Fruit fly (Drosophila melanogaster) whole organism, prepupa: ENCODE results near the gene Acat2.

Source experiments
- Blimp-1 ChIP-seq: fragments of 200-800 bp; sonication (Bioruptor generic); optimal IDR thresholded peaks from 3 replicates; lab custom pipeline; 2017; ENCODE audit warnings: missing biosample characterization, missing genetic modification characterization, mild to moderate bottlenecking, moderate library complexity, missing genetic modification reagents
- CG11294 ChIP-seq: fragments of 200-800 bp; sonication (Bioruptor generic); IDR thresholded peaks from 2 replicates; pipeline ENCODE4 v1.3.6; 2022; ENCODE audit warnings: missing biosample characterization, missing genetic modification characterization
- CG11762 ChIP-seq: fragments of 200-800 bp; sonication (Bioruptor generic); optimal IDR thresholded peaks from 3 replicates; lab custom pipeline; 2016; ENCODE audit warnings: missing biosample characterization, missing genetic modification characterization; ENCODE audit not compliant: insufficient read depth
- CG1621 ChIP-seq: fragments of 200-800 bp; sonication (Bioruptor generic); optimal IDR thresholded peaks from 3 replicates; lab custom pipeline; 2018; ENCODE audit warnings: missing biosample characterization, mild to moderate bottlenecking, missing genetic modification characterization
- CG3032 ChIP-seq: fragments of 200-800 bp; optimal IDR thresholded peaks from 2 replicates; lab custom pipeline; 2019; ENCODE audit warnings: missing biosample characterization, mild to moderate bottlenecking, missing genetic modification characterization, moderate library complexity
- CG31627 ChIP-seq: fragments of 200-800 bp; sonication (Bioruptor generic); optimal IDR thresholded peaks from 3 replicates; lab custom pipeline; 2016; ENCODE audit warnings: missing biosample characterization, missing genetic modification characterization
- CG34406 ChIP-seq: fragments of 200-800 bp; sonication (Bioruptor generic); optimal IDR thresholded peaks from 3 replicates; lab custom pipeline; 2016; ENCODE audit warnings: missing biosample characterization, missing genetic modification characterization
- CG3919 ChIP-seq: fragments of 200-800 bp; sonication (Bioruptor generic); optimal IDR thresholded peaks from 3 replicates; lab custom pipeline; 2016; ENCODE audit warnings: missing biosample characterization, missing genetic modification characterization
- CG4318 ChIP-seq: fragments of 200-800 bp; sonication (Bioruptor generic); optimal IDR thresholded peaks from 3 replicates; lab custom pipeline; 2017; ENCODE audit warnings: missing biosample characterization, mild to moderate bottlenecking, missing genetic modification characterization
- CG6163 ChIP-seq: fragments of 200-800 bp; sonication (Bioruptor generic); IDR thresholded peaks from 3 replicates; pipeline ENCODE4 v1.3.6; 2022; ENCODE audit warnings: missing biosample characterization, missing genetic modification characterization
- CG6792 ChIP-seq: fragments of 200-800 bp; sonication (Bioruptor generic); optimal IDR thresholded peaks from 3 replicates; lab custom pipeline; 2016; ENCODE audit warnings: missing biosample characterization, missing genetic modification characterization
- CG6808 ChIP-seq: fragments of 200-800 bp; sonication (Bioruptor generic); optimal IDR thresholded peaks from 3 replicates; lab custom pipeline; 2017; ENCODE audit warnings: missing biosample characterization, missing genetic modification characterization, mild to moderate bottlenecking, moderate library complexity, missing genetic modification reagents
- CG6854 ChIP-seq: fragments of 200-800 bp; sonication (Bioruptor generic); optimal IDR thresholded peaks from 2 replicates; lab custom pipeline; 2017; ENCODE audit warnings: missing biosample characterization, mild to moderate bottlenecking, missing genetic modification characterization
- CG8119 ChIP-seq: fragments of 200-800 bp; sonication (Bioruptor generic); IDR thresholded peaks from 3 replicates; pipeline ENCODE4 v1.3.6; 2022; ENCODE audit warnings: missing biosample characterization, missing genetic modification characterization
- CG8319 ChIP-seq: fragments of 200-800 bp; sonication (Bioruptor generic); optimal IDR thresholded peaks from 3 replicates; lab custom pipeline; 2016; ENCODE audit warnings: missing biosample characterization, missing genetic modification characterization
- CG9139 ChIP-seq: fragments of 200-800 bp; sonication (Bioruptor generic); optimal IDR thresholded peaks from 3 replicates; lab custom pipeline; 2017; ENCODE audit warnings: missing biosample characterization, mild to moderate bottlenecking, missing genetic modification characterization
- Eip78C ChIP-seq: fragments of 200-800 bp; sonication (Bioruptor generic); peaks from one replicate; lab custom pipeline; 2016; ENCODE audit warnings: missing biosample characterization, missing genetic modification characterization
- Eip93F ChIP-seq: fragments of 200-800 bp; sonication (Bioruptor generic); optimal IDR thresholded peaks from 2 replicates; lab custom pipeline; 2016; ENCODE audit warnings: missing biosample characterization, mild to moderate bottlenecking, missing genetic modification characterization
- Ets21C ChIP-seq: fragments of 200-800 bp; sonication (Bioruptor generic); optimal IDR thresholded peaks from 3 replicates; lab custom pipeline; 2016; ENCODE audit warnings: missing biosample characterization, missing genetic modification characterization
- Ets96B ChIP-seq: fragments of 200-800 bp; optimal IDR thresholded peaks from 2 replicates; lab custom pipeline; 2019; ENCODE audit warnings: missing biosample characterization, mild to moderate bottlenecking, missing genetic modification characterization, moderate library complexity
- Gug ChIP-seq: fragments of 200-800 bp; sonication (Bioruptor generic); IDR thresholded peaks from 2 replicates; pipeline ENCODE4 v1.3.6; 2022; ENCODE audit warnings: missing biosample characterization, missing genetic modification characterization
- Hr39 ChIP-seq: fragments of 200-800 bp; sonication (Bioruptor generic); optimal IDR thresholded peaks from 2 replicates; lab custom pipeline; 2016; ENCODE audit warnings: missing biosample characterization, missing genetic modification characterization
- Hr4 ChIP-seq: fragments of 200-800 bp; sonication (Bioruptor generic); optimal IDR thresholded peaks from 3 replicates; lab custom pipeline; 2016; ENCODE audit warnings: missing biosample characterization, missing genetic modification characterization
- Met ChIP-seq: fragments of 200-800 bp; sonication (Bioruptor generic); optimal IDR thresholded peaks from 3 replicates; lab custom pipeline; 2016; ENCODE audit warnings: missing biosample characterization, missing genetic modification characterization
- OdsH ChIP-seq: fragments of 200-800 bp; sonication (Bioruptor generic); optimal IDR thresholded peaks from 3 replicates; lab custom pipeline; 2016; ENCODE audit warnings: missing biosample characterization, missing genetic modification characterization
- Smox ChIP-seq: fragments of 200-800 bp; sonication (Bioruptor generic); optimal IDR thresholded peaks from 3 replicates; lab custom pipeline; 2016; ENCODE audit warnings: missing biosample characterization, missing genetic modification characterization
- Sox102F ChIP-seq: fragments of 200-800 bp; sonication (Bioruptor generic); optimal IDR thresholded peaks from 2 replicates; lab custom pipeline; 2016; ENCODE audit warnings: missing biosample characterization, mild to moderate bottlenecking, missing genetic modification characterization
- Sox14 ChIP-seq: fragments of 200-800 bp; sonication (Bioruptor generic); optimal IDR thresholded peaks from 3 replicates; lab custom pipeline; 2016; ENCODE audit warnings: missing biosample characterization, missing genetic modification characterization
- Sox15 ChIP-seq: fragments of 200-800 bp; sonication (Bioruptor generic); optimal IDR thresholded peaks from 3 replicates; lab custom pipeline; 2016; ENCODE audit warnings: missing biosample characterization, missing genetic modification characterization
- achi ChIP-seq: fragments of 200-800 bp; sonication (Bioruptor generic); optimal IDR thresholded peaks from 3 replicates; lab custom pipeline; 2016; ENCODE audit warnings: missing biosample characterization, missing genetic modification characterization
- acj6 ChIP-seq: fragments of 200-800 bp; sonication (Bioruptor generic); optimal IDR thresholded peaks from 3 replicates; lab custom pipeline; 2016; ENCODE audit warnings: missing biosample characterization, missing genetic modification characterization
- cyc ChIP-seq: fragments of 200-800 bp; sonication (Bioruptor generic); optimal IDR thresholded peaks from 3 replicates; lab custom pipeline; 2016; ENCODE audit warnings: missing biosample characterization, missing genetic modification characterization
- dac ChIP-seq: fragments of 200-800 bp; sonication (Bioruptor generic); optimal IDR thresholded peaks from 2 replicates; lab custom pipeline; 2017; ENCODE audit warnings: missing biosample characterization, mild to moderate bottlenecking, missing genetic modification characterization
- dsx ChIP-seq: fragments of 200-800 bp; optimal IDR thresholded peaks from 3 replicates; lab custom pipeline; 2019; ENCODE audit warnings: missing biosample characterization, mild to moderate bottlenecking, missing genetic modification characterization, moderate library complexity; ENCODE audit not compliant: poor library complexity, severe bottlenecking
- eg ChIP-seq: fragments of 200-800 bp; sonication (Bioruptor generic); IDR thresholded peaks from 3 replicates; pipeline ENCODE4 v1.3.6; 2022; ENCODE audit warnings: missing biosample characterization, missing genetic modification characterization
- esn ChIP-seq: fragments of 200-800 bp; sonication (Bioruptor generic); optimal IDR thresholded peaks from 2 replicates; lab custom pipeline; 2016; ENCODE audit warnings: missing biosample characterization, mild to moderate bottlenecking, missing genetic modification characterization, moderate library complexity
- fd59A ChIP-seq: fragments of 200-800 bp; sonication (Bioruptor generic); optimal IDR thresholded peaks from 2 replicates; lab custom pipeline; 2017; ENCODE audit warnings: missing biosample characterization, mild to moderate bottlenecking, missing genetic modification characterization, missing genetic modification reagents
- fd85E ChIP-seq: fragments of 200-800 bp; sonication (Bioruptor generic); optimal IDR thresholded peaks from 3 replicates; lab custom pipeline; 2016; ENCODE audit warnings: missing biosample characterization, missing genetic modification characterization
- fkh ChIP-seq: fragments of 200-800 bp; sonication (Bioruptor generic); optimal IDR thresholded peaks from 3 replicates; lab custom pipeline; 2017; ENCODE audit warnings: missing biosample characterization, mild to moderate bottlenecking, missing genetic modification characterization, moderate library complexity
- net ChIP-seq: fragments of 200-800 bp; sonication (Bioruptor generic); optimal IDR thresholded peaks from 3 replicates; lab custom pipeline; 2016; ENCODE audit warnings: missing biosample characterization, missing genetic modification characterization
- pdm3 ChIP-seq: fragments of 200-800 bp; sonication (Bioruptor generic); optimal IDR thresholded peaks from 3 replicates; lab custom pipeline; 2016; ENCODE audit warnings: missing biosample characterization, missing genetic modification characterization
- salr ChIP-seq, 2 experiments: fragments of 200-800 bp; sonication (Bioruptor generic); optimal IDR thresholded peaks; 3 replicates each; lab custom pipeline; 2016 to 2018; ENCODE audit warnings: missing biosample characterization in 2 of 2, missing genetic modification characterization in 2 of 2, mild to moderate bottlenecking in 1 of 2
- ss ChIP-seq, 2 experiments: fragments of 200-800 bp; sonication (Bioruptor generic); optimal IDR thresholded peaks; 2 replicates in 1 of 2; 3 replicates in 1 of 2; lab custom pipeline; 2017 to 2018; ENCODE audit warnings: mild to moderate bottlenecking in 2 of 2, missing biosample characterization in 2 of 2, missing genetic modification characterization in 2 of 2, moderate library complexity in 1 of 2
- svp ChIP-seq: fragments of 200-800 bp; sonication (Bioruptor generic); peaks from one replicate; lab custom pipeline; 2016; ENCODE audit warnings: missing biosample characterization, missing genetic modification characterization
- topi ChIP-seq: fragments of 200-800 bp; sonication (Bioruptor generic); optimal IDR thresholded peaks from 3 replicates; lab custom pipeline; 2016; ENCODE audit warnings: missing biosample characterization, missing genetic modification characterization

Gene Acat2

dm6 chr3L:1302234-1302949 is at the start of gene Acat2, which contains the start of gene Rac1:
TSS of gene Acat2 (plus strand) at chr3L:1302944.
TSS of gene Rac1 (minus strand) at chr3L:1302683.
- TF ChIP-seq eg (GFP tag; lab: Robert Waterston, UW) (no peak), CG6808 (GFP tag; lab: Kevin White, UChicago) (no peak), pdm3 (GFP tag; lab: Kevin White, UChicago) (no peak), CG11762 (GFP tag; lab: Kevin White, UChicago) (no peak), Sox14 (GFP tag; lab: Kevin White, UChicago) (peak; percentile 48), CG1621 (tag; lab: Kevin White, UChicago) (no peak), fd59A (GFP tag; lab: Kevin White, UChicago) (no peak), CG4318 (no peak), Ets96B (no peak), Hr4 (GFP tag; lab: Kevin White, UChicago) (no peak), esn (no peak), CG6854 (GFP tag; lab: Kevin White, UChicago) (no peak), Ets21C (GFP tag; lab: Kevin White, UChicago) (no peak), CG11294 (GFP tag; lab: Robert Waterston, UW) (no peak), Gug (GFP tag; lab: Robert Waterston, UW) (no peak), topi (no peak), CG9139 (GFP tag; lab: Kevin White, UChicago) (no peak), Sox102F (GFP tag; lab: Kevin White, UChicago) (no peak), OdsH (GFP tag; lab: Kevin White, UChicago) (no peak), svp (GFP tag; lab: Kevin White, UChicago) (no peak), dac (no peak), Eip78C (GFP tag; lab: Kevin White, UChicago) (no peak), CG31627 (GFP tag; lab: Kevin White, UChicago) (peak; percentile 1), fkh (GFP tag; lab: Kevin White, UChicago) (peak; percentile 56), Smox (GFP tag; lab: Kevin White, UChicago) (no peak), cyc (GFP tag; lab: Kevin White, UChicago) (no peak)

DNA sequence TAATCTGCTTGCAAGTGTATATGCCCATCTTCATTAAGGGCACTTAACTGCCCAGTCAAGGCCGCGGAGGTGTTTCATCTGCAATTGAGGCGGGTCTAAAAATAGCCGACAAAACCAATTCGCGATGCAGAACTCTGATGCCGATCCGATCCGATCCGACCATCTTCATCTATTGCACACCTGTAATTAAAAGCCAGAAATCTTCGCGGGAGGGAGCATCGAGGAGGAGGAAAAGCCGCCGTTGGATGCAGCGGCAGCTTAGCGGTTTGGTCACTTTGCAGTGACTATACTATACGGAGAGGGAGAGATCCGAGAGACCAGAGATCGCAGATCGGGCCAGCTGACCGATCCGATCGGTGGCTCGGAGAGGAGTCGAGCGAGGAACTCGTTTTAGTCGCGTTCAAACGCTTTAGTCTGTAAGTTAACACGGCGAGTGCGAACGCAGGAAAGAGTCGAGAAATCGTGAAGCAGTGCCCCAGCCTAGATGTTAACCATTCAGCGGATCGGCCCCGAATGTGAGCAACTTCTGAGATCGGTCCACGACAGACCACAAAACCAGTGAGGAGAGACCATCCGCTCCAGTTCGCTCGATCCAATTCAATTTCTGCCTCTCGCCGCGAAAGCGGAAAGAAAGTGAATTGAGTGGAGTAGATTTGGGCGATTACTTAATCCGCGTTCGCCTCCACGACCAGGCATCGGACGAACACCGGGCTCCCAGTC is 46.5 kb upstream of the Acat2 start, which contains the start of gene tfc:
Gene tfc, plus strand, starts transcription at position 389 of the 720 bp plus-strand sequence.
- no peak for TF ChIP-seq Eip93F (GFP tag; lab: Kevin White, UChicago)
- no peak for TF ChIP-seq CG4318
- peak; percentile 8 for TF ChIP-seq dsx (GFP tag; lab: Kevin White, UChicago)
- peak in 1 of 2 experiments; percentile 28 for TF ChIP-seq ss (GFP tag; optimal IDR thresholded peaks at IDR 0.05; lab: Kevin White, UChicago)
- TF ChIP-seq Smox (GFP tag; lab: Kevin White, UChicago): no peak
- no peak for TF ChIP-seq CG9139 (GFP tag; lab: Kevin White, UChicago)
- no peak for TF ChIP-seq CG34406
- no peak for TF ChIP-seq salr (GFP tag; optimal IDR thresholded peaks at IDR 0.05; lab: Kevin White, UChicago)
- peak; percentile 23 for TF ChIP-seq CG3919
- peak; percentile 37; the same call in 2 of the 3 replicates for TF ChIP-seq CG8119
- no peak for TF ChIP-seq CG31627 (GFP tag; lab: Kevin White, UChicago)
- TF ChIP-seq eg (GFP tag; lab: Robert Waterston, UW): peak; percentile 52; the same call in 2 of the 3 replicates
- no peak for TF ChIP-seq CG6808 (GFP tag; lab: Kevin White, UChicago)
- peak; percentile 16 for TF ChIP-seq net (GFP tag; lab: Kevin White, UChicago)
- no peak for TF ChIP-seq Sox15 (GFP tag; lab: Kevin White, UChicago)
- TF ChIP-seq CG8319 (GFP tag; lab: Kevin White, UChicago): no peak
- no peak; the same call in 1 of the 3 replicates for TF ChIP-seq CG6163 (GFP tag; lab: Robert Waterston, UW)
- no peak for TF ChIP-seq CG3032 (tag; lab: Kevin White, UChicago)
- no peak for TF ChIP-seq Hr4 (GFP tag; lab: Kevin White, UChicago)
- peak; percentile 19 for TF ChIP-seq CG1621 (tag; lab: Kevin White, UChicago)
- TF ChIP-seq CG6792 (GFP tag; lab: Kevin White, UChicago): peak; percentile 4
- no peak for TF ChIP-seq Hr39
- peak; percentile 72 for TF ChIP-seq Eip78C (GFP tag; lab: Kevin White, UChicago)
- no peak for TF ChIP-seq CG11762 (GFP tag; lab: Kevin White, UChicago)
- TF ChIP-seq Met: no peak
- peak; percentile 94 for TF ChIP-seq Blimp-1 (GFP tag; lab: Kevin White, UChicago)
- TF ChIP-seq acj6 (GFP tag; lab: Kevin White, UChicago): no peak
- TF ChIP-seq CG6854 (GFP tag; lab: Kevin White, UChicago): peak; percentile 64
- TF ChIP-seq Sox102F (GFP tag; lab: Kevin White, UChicago): peak; percentile 34
- TF ChIP-seq fkh (GFP tag; lab: Kevin White, UChicago): no peak
- peak; percentile 13 for TF ChIP-seq achi
- no peak for TF ChIP-seq fd85E (GFP tag; lab: Kevin White, UChicago)
- no peak for TF ChIP-seq fd59A (GFP tag; lab: Kevin White, UChicago)
- TF ChIP-seq Gug (GFP tag; lab: Robert Waterston, UW): no peak
- no peak for TF ChIP-seq Ets21C (GFP tag; lab: Kevin White, UChicago)
